Fruit fly (Drosophila melanogaster) whole organism, wandering third instar larva: ENCODE results near the gene NaPi-III.
"Not testable (repeated sequence)": the region's sequence is repeated elsewhere in the genome, so short reads cannot be mapped to it uniquely, and the experiment has no call there.

Experiments used
- Myc ChIP-seq: fragments of >200 bp; optimal IDR thresholded peaks from 2 replicates; lab custom pipeline; 2017
- fru ChIP-seq: fragments of 200-800 bp; sonication (Bioruptor generic); optimal IDR thresholded peaks from 3 replicates; lab custom pipeline; 2016; ENCODE audit warnings: missing biosample characterization, mild to moderate bottlenecking, missing genetic modification characterization
- lola ChIP-seq: fragments of >200 bp; optimal IDR thresholded peaks from 2 replicates; lab custom pipeline; 2017; ENCODE audit warnings: missing biosample characterization, missing genetic modification characterization

DNA sequence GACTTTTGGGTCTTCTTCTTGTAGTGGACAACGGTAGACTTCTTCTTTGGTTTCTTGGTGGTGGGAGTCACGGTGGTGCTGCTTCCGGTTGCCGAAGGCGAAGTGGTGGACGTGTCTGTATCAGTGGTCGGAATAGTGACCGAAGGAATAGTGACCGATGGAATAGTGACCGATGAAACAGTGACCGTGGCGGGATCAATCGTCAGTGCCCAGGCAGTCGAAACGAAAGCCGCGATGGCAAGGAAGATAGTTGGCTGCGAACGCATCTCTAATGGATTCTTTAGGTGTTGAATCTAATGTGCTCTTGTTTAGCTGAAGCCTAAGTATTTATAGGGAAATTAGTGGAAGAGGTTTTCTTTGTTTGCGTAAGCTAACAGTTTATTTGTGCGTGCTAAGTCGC is 8.9 kb downstream of the NaPi-III start, which contains the start of gene CG32074:
- not testable (repeated sequence) for TF ChIP-seq Myc (lab: Kevin White, UChicago); fru (GFP tag; lab: Kevin White, UChicago); lola (GFP tag; lab: Kevin White, UChicago)
